Worm (Caenorhabditis elegans) whole organism, L3 larva: ENCODE results near the gene F41E6.15.
"Not testable (repeated sequence)": the region's sequence is repeated elsewhere in the genome, so short reads cannot be mapped to it uniquely, and the experiment has no call there.

Experiments used
- R02D3.7 ChIP-seq: fragments of 150-350 bp; optimal IDR thresholded peaks from 2 replicates; lab custom pipeline; 2014; ENCODE audit warnings: missing biosample characterization, missing genetic modification characterization
- ZK546.5 ChIP-seq: sonication (generic microtip); optimal IDR thresholded peaks from 2 replicates; lab custom pipeline; 2017; ENCODE audit warnings: missing biosample characterization, missing genetic modification characterization
- aly-2 ChIP-seq: fragments of 150-350 bp; optimal IDR thresholded peaks from 2 replicates; lab custom pipeline; 2014; ENCODE audit warnings: missing biosample characterization, missing genetic modification characterization
- ama-1 ChIP-seq: fragments of 150-350 bp; optimal IDR thresholded peaks from 2 replicates; lab custom pipeline; 2018
- ceh-16 ChIP-seq: sonication (generic microtip); optimal IDR thresholded peaks from 2 replicates; lab custom pipeline; 2017; ENCODE audit warnings: missing biosample characterization, missing genetic modification characterization
- ceh-28 ChIP-seq: fragments of 150-350 bp; optimal IDR thresholded peaks from 2 replicates; lab custom pipeline; 2014; ENCODE audit warnings: missing biosample characterization, missing genetic modification reagents, missing genetic modification characterization
- ceh-82 ChIP-seq: fragments of 150-350 bp; optimal IDR thresholded peaks from 2 replicates; lab custom pipeline; 2014; ENCODE audit warnings: missing biosample characterization, missing genetic modification characterization
- ceh-9 ChIP-seq: sonication (generic microtip); optimal IDR thresholded peaks from 2 replicates; lab custom pipeline; 2018; ENCODE audit warnings: missing biosample characterization, missing genetic modification characterization
- daf-12 ChIP-seq: fragments of 150-350 bp; optimal IDR thresholded peaks from 2 replicates; lab custom pipeline; 2014; ENCODE audit warnings: missing biosample characterization, missing genetic modification reagents, missing genetic modification characterization
- egl-27 ChIP-seq: sonication (generic microtip); optimal IDR thresholded peaks from 4 replicates; lab custom pipeline; 2017; ENCODE audit warnings: missing biosample characterization, missing genetic modification reagents, missing genetic modification characterization
- egl-5 ChIP-seq: fragments of 150-350 bp; optimal IDR thresholded peaks from 2 replicates; lab custom pipeline; 2017; ENCODE audit warnings: missing biosample characterization, missing genetic modification reagents, missing genetic modification characterization, inconsistent platforms
- elt-1 ChIP-seq: fragments of 150-350 bp; optimal IDR thresholded peaks from 2 replicates; lab custom pipeline; 2014; ENCODE audit warnings: missing biosample characterization, missing genetic modification characterization
- elt-2 ChIP-seq: sonication (generic microtip); optimal IDR thresholded peaks from 2 replicates; lab custom pipeline; 2016; ENCODE audit warnings: missing genetic modification reagents, mild to moderate bottlenecking, missing genetic modification characterization, missing compliant biosample characterization
- elt-3 ChIP-seq, 3 experiments: fragments of 150-350 bp in 1 of 3; sonication (generic microtip) in 2 of 3; optimal IDR thresholded peaks; 2 replicates in 2 of 3; 4 replicates in 1 of 3; lab custom pipeline; 2014 to 2017; ENCODE audit warnings: missing biosample characterization in 3 of 3, missing genetic modification characterization in 3 of 3
- eor-1 ChIP-seq, 2 experiments: fragments of 150-350 bp; optimal IDR thresholded peaks; 2 replicates each; lab custom pipeline; 2014 to 2018; ENCODE audit warnings: missing biosample characterization in 2 of 2, missing genetic modification characterization in 2 of 2
- fkh-10 ChIP-seq: sonication (generic microtip); optimal IDR thresholded peaks from 2 replicates; lab custom pipeline; 2017; ENCODE audit warnings: missing biosample characterization, missing genetic modification reagents, missing genetic modification characterization
- fos-1 ChIP-seq: fragments of 150-350 bp; optimal IDR thresholded peaks from 2 replicates; lab custom pipeline; 2014; ENCODE audit warnings: missing biosample characterization, missing genetic modification characterization
- hmg-11 ChIP-seq: sonication (generic microtip); optimal IDR thresholded peaks from 2 replicates; lab custom pipeline; 2016; ENCODE audit warnings: missing genetic modification characterization, missing compliant biosample characterization
- jun-1 ChIP-seq: fragments of 150-350 bp; optimal IDR thresholded peaks from 2 replicates; lab custom pipeline; 2014; ENCODE audit warnings: missing biosample characterization, missing genetic modification reagents, missing genetic modification characterization
- lin-15B ChIP-seq: fragments of 150-350 bp; optimal IDR thresholded peaks from 2 replicates; lab custom pipeline; 2014; ENCODE audit warnings: missing biosample characterization, missing genetic modification characterization
- lin-39 ChIP-seq: fragments of 150-350 bp; optimal IDR thresholded peaks from 2 replicates; lab custom pipeline; 2018; ENCODE audit warnings: missing biosample characterization, missing genetic modification reagents, missing genetic modification characterization
- lsy-12 ChIP-seq: sonication (generic microtip); optimal IDR thresholded peaks from 2 replicates; lab custom pipeline; 2016; ENCODE audit warnings: mild to moderate bottlenecking, missing genetic modification characterization, missing compliant biosample characterization
- mdl-1 ChIP-seq: fragments of 150-350 bp; optimal IDR thresholded peaks from 2 replicates; lab custom pipeline; 2014; ENCODE audit warnings: missing biosample characterization, missing genetic modification characterization
- nfya-1 ChIP-seq: sonication (generic microtip); optimal IDR thresholded peaks from 2 replicates; lab custom pipeline; 2017; ENCODE audit warnings: missing genetic modification characterization, mild to moderate bottlenecking, missing compliant biosample characterization, antibody characterized with exemption, moderate library complexity; ENCODE audit not compliant: insufficient read depth
- nhr-11 ChIP-seq: fragments of 150-350 bp; optimal IDR thresholded peaks from 2 replicates; lab custom pipeline; 2014; ENCODE audit warnings: missing biosample characterization, missing genetic modification characterization
- nhr-23 ChIP-seq: fragments of 150-350 bp; optimal IDR thresholded peaks from 2 replicates; lab custom pipeline; 2014; ENCODE audit warnings: missing biosample characterization, missing genetic modification reagents, missing genetic modification characterization
- nhr-237 ChIP-seq: fragments of 150-350 bp; optimal IDR thresholded peaks from 2 replicates; lab custom pipeline; 2014; ENCODE audit warnings: missing biosample characterization, missing genetic modification characterization
- nhr-25 ChIP-seq: sonication (generic microtip); optimal IDR thresholded peaks from 2 replicates; lab custom pipeline; 2017; ENCODE audit warnings: missing biosample characterization, missing genetic modification characterization
- nhr-28 ChIP-seq: fragments of 150-350 bp; optimal IDR thresholded peaks from 2 replicates; lab custom pipeline; 2014; ENCODE audit warnings: missing biosample characterization, missing genetic modification characterization
- nhr-67 ChIP-seq: fragments of 150-350 bp; optimal IDR thresholded peaks from 2 replicates; lab custom pipeline; 2014; ENCODE audit warnings: missing biosample characterization, missing genetic modification characterization
- pha-4 ChIP-seq: fragments of 150-350 bp; optimal IDR thresholded peaks from 2 replicates; lab custom pipeline; 2014; ENCODE audit warnings: missing biosample characterization, missing genetic modification reagents, missing genetic modification characterization
- pqm-1 ChIP-seq: fragments of 150-350 bp; optimal IDR thresholded peaks from 2 replicates; lab custom pipeline; 2017; ENCODE audit warnings: missing biosample characterization, missing genetic modification characterization, inconsistent platforms
- sea-2 ChIP-seq: fragments of 150-350 bp; sonication (generic microtip); optimal IDR thresholded peaks from 4 replicates; lab custom pipeline; 2014; ENCODE audit warnings: missing biosample characterization, missing genetic modification reagents, missing genetic modification characterization
- skn-1 ChIP-seq: fragments of 150-350 bp; optimal IDR thresholded peaks from 2 replicates; lab custom pipeline; 2014; ENCODE audit warnings: missing biosample characterization, missing genetic modification characterization
- snpc-4 ChIP-seq: fragments of 150-350 bp; optimal IDR thresholded peaks from 2 replicates; lab custom pipeline; 2014; ENCODE audit warnings: missing biosample characterization, missing genetic modification characterization
- tbx-2 ChIP-seq: sonication (generic microtip); optimal IDR thresholded peaks from 2 replicates; lab custom pipeline; 2016; ENCODE audit warnings: mild to moderate bottlenecking, missing genetic modification characterization, missing compliant biosample characterization
- unc-62 ChIP-seq: fragments of 150-350 bp; sonication (generic microtip); optimal IDR thresholded peaks from 4 replicates; lab custom pipeline; 2014; ENCODE audit warnings: missing biosample characterization, missing genetic modification reagents, missing genetic modification characterization
- zag-1 ChIP-seq: fragments of 150-350 bp; optimal IDR thresholded peaks from 2 replicates; lab custom pipeline; 2014; ENCODE audit warnings: missing biosample characterization, missing genetic modification characterization
- ztf-11 ChIP-seq: fragments of 150-350 bp; optimal IDR thresholded peaks from 2 replicates; lab custom pipeline; 2014; ENCODE audit warnings: missing biosample characterization, missing genetic modification characterization
- ztf-4 ChIP-seq: fragments of 150-350 bp; optimal IDR thresholded peaks from 2 replicates; lab custom pipeline; 2014; ENCODE audit warnings: missing biosample characterization, missing genetic modification characterization

The F41E6.15 gene

ce11 chrV:8574762-8575161, 27.8 kb downstream of the F41E6.15 start, which contains the start of gene F25G6.1:
Gene F25G6.1 (plus strand): TSS chrV:8575062.
- not testable (repeated sequence) for TF ChIP-seq unc-62 (GFP tag; lab: Kevin White, UChicago); hmg-11 (tag; lab: Kevin White, UChicago); elt-1 (tag; lab: Kevin White, UChicago)

ce11 chrV:8569841-8570361, 32.6 kb downstream of the F41E6.15 start, which contains the start of the genes F25G6.9 and symk-1:
Gene F25G6.9 (minus strand): TSS chrV:8570000.
Gene symk-1 (plus strand): TSS chrV:8570311.
- TF ChIP-seq nhr-28 (tag; lab: Kevin White, UChicago) (no peak), elt-2 (tag; lab: Kevin White, UChicago) (peak; percentile 38), nhr-23 (tag; lab: Kevin White, UChicago) (peak; percentile 34), fkh-10 (GFP tag; lab: Kevin White, UChicago) (no peak), ztf-4 (tag; lab: Kevin White, UChicago) (no peak), lin-39 (no peak), lsy-12 (tag; lab: Kevin White, UChicago) (peak; percentile 32), tbx-2 (tag; lab: Kevin White, UChicago) (peak; percentile 50), ztf-11 (tag; lab: Kevin White, UChicago) (no peak), eor-1 (tag; optimal IDR thresholded peaks at IDR 0.05; lab: Kevin White, UChicago) (no peak), zag-1 (tag; lab: Kevin White, UChicago) (no peak), snpc-4 (tag; lab: Kevin White, UChicago) (peak; percentile 64), nhr-237 (tag; lab: Kevin White, UChicago) (no peak), ceh-28 (tag; lab: Kevin White, UChicago) (no peak), skn-1 (tag; lab: Kevin White, UChicago) (peak; percentile 10), R02D3.7 (tag; lab: Kevin White, UChicago) (peak; percentile 5), aly-2 (tag; lab: Kevin White, UChicago) (no peak), egl-27 (tag; lab: Kevin White, UChicago) (no peak), nhr-11 (no peak), hmg-11 (tag; lab: Kevin White, UChicago) (peak; percentile 68), egl-5 (tag; lab: Kevin White, UChicago) (no peak), nfya-1 (tag; lab: Kevin White, UChicago) (peak; percentile 68), lin-15B (tag; lab: Kevin White, UChicago) (peak; percentile 54), ceh-82 (tag; lab: Kevin White, UChicago) (no peak), pqm-1 (tag; lab: Kevin White, UChicago) (peak; percentile 26), ZK546.5 (no peak), sea-2 (GFP tag; lab: Kevin White, UChicago) (no peak), elt-3 (tag; optimal IDR thresholded peaks at IDR 0.05; lab: Kevin White, UChicago) (no peak), ceh-9 (tag; lab: Kevin White, UChicago) (no peak), daf-12 (no peak)

- TF ChIP-seq elt-2 (tag; lab: Kevin White, UChicago) (no peak), ZK546.5 (no peak), ztf-4 (tag; lab: Kevin White, UChicago) (no peak), pqm-1 (tag; lab: Kevin White, UChicago) (no peak), ama-1 (lab: Kevin White, UChicago) (no peak), nhr-237 (tag; lab: Kevin White, UChicago) (no peak), lin-15B (tag; lab: Kevin White, UChicago) (no peak), skn-1 (tag; lab: Kevin White, UChicago) (no peak), nhr-28 (tag; lab: Kevin White, UChicago) (no peak), pha-4 (tag; lab: Kevin White, UChicago) (no peak), nfya-1 (tag; lab: Kevin White, UChicago) (no peak), nhr-25 (tag; lab: Kevin White, UChicago) (no peak), nhr-11 (no peak), daf-12 (no peak), egl-27 (tag; lab: Kevin White, UChicago) (no peak)
Observed at ce11 chrV:8569172-8569571, 33.4 kb downstream of the F41E6.15 start.

- TF ChIP-seq fkh-10 (GFP tag; lab: Kevin White, UChicago) (no peak), ceh-16 (tag; lab: Kevin White, UChicago) (no peak), ZK546.5 (no peak), fos-1 (no peak), jun-1 (tag; lab: Kevin White, UChicago) (no peak), mdl-1 (tag; lab: Kevin White, UChicago) (no peak), nhr-237 (tag; lab: Kevin White, UChicago) (no peak), nhr-67 (tag; lab: Kevin White, UChicago) (no peak), elt-1 (tag; lab: Kevin White, UChicago) (no peak), elt-3 (tag; optimal IDR thresholded peaks at IDR 0.05; lab: Kevin White, UChicago) (no peak), ztf-11 (tag; lab: Kevin White, UChicago) (no peak), zag-1 (tag; lab: Kevin White, UChicago) (no peak), nhr-25 (tag; lab: Kevin White, UChicago) (no peak), lsy-12 (tag; lab: Kevin White, UChicago) (no peak), nhr-23 (tag; lab: Kevin White, UChicago) (no peak), unc-62 (GFP tag; lab: Kevin White, UChicago) (no peak), R02D3.7 (tag; lab: Kevin White, UChicago) (no peak), ceh-9 (tag; lab: Kevin White, UChicago) (no peak), ama-1 (lab: Kevin White, UChicago) (no peak), eor-1 (tag; optimal IDR thresholded peaks at IDR 0.05; lab: Kevin White, UChicago) (no peak)
Observed at ce11 chrV:8565075-8565474, 37.5 kb downstream of the F41E6.15 start, which contains the start of gene F25G6.8. Gene F25G6.8 (minus strand): TSS chrV:8565175.
